Worm (Caenorhabditis elegans) whole organism, L2 larva: ENCODE measurements around the gene glc-1.

Experiments used
- F13H6.1 ChIP-seq: sonication (generic microtip); optimal IDR thresholded peaks from 2 replicates; lab custom pipeline; 2016; ENCODE audit warnings: missing genetic modification characterization, missing compliant biosample characterization
- R02D3.7 ChIP-seq: fragments of 150-350 bp; optimal IDR thresholded peaks from 2 replicates; lab custom pipeline; 2014; ENCODE audit warnings: missing biosample characterization, missing genetic modification characterization
- Y55F3AM.14 ChIP-seq: fragments of 200-800 bp; sonication (Bioruptor generic); optimal IDR thresholded peaks from 2 replicates; lab custom pipeline; 2018; ENCODE audit warnings: mild to moderate bottlenecking, missing genetic modification characterization, missing compliant biosample characterization
- ZK546.5 ChIP-seq: sonication (generic microtip); optimal IDR thresholded peaks from 2 replicates; lab custom pipeline; 2017; ENCODE audit warnings: missing biosample characterization, missing genetic modification characterization
- alr-1 ChIP-seq: fragments of 150-350 bp; optimal IDR thresholded peaks from 2 replicates; lab custom pipeline; 2014; ENCODE audit warnings: missing biosample characterization, missing genetic modification characterization
- aly-2 ChIP-seq: fragments of 150-350 bp; optimal IDR thresholded peaks from 2 replicates; lab custom pipeline; 2014; ENCODE audit warnings: missing biosample characterization, missing genetic modification characterization
- ama-1 ChIP-seq: fragments of 150-350 bp; optimal IDR thresholded peaks from 2 replicates; lab custom pipeline; 2018; ENCODE audit warnings: inconsistent platforms
- blmp-1 ChIP-seq: sonication (generic microtip); optimal IDR thresholded peaks from 2 replicates; lab custom pipeline; 2017; ENCODE audit warnings: missing genetic modification characterization, mild to moderate bottlenecking, missing compliant biosample characterization, antibody characterized with exemption, moderate library complexity; ENCODE audit not compliant: insufficient read depth
- ceh-16 ChIP-seq: fragments of 150-350 bp; optimal IDR thresholded peaks from 2 replicates; lab custom pipeline; 2014; ENCODE audit warnings: missing biosample characterization, missing genetic modification characterization
- ceh-82 ChIP-seq: fragments of 150-350 bp; optimal IDR thresholded peaks from 2 replicates; lab custom pipeline; 2014; ENCODE audit warnings: missing biosample characterization, missing genetic modification characterization
- crh-2 ChIP-seq: sonication (generic microtip); optimal IDR thresholded peaks from 2 replicates; lab custom pipeline; 2017; ENCODE audit warnings: missing biosample characterization, missing genetic modification characterization
- egl-27 ChIP-seq: sonication (generic microtip); optimal IDR thresholded peaks from 3 replicates; lab custom pipeline; 2017; ENCODE audit warnings: missing biosample characterization, missing genetic modification reagents, missing genetic modification characterization
- elt-1 ChIP-seq: fragments of 150-350 bp; optimal IDR thresholded peaks from 2 replicates; lab custom pipeline; 2014; ENCODE audit warnings: missing biosample characterization, missing genetic modification characterization
- fos-1 ChIP-seq: fragments of 150-350 bp; optimal IDR thresholded peaks from 2 replicates; lab custom pipeline; 2014; ENCODE audit warnings: missing biosample characterization, missing genetic modification characterization
- lin-11 ChIP-seq: fragments of 150-350 bp; sonication (generic microtip); optimal IDR thresholded peaks from 2 replicates; lab custom pipeline; 2014; ENCODE audit warnings: missing biosample characterization, missing genetic modification characterization, inconsistent platforms, mixed read lengths
- lin-13 ChIP-seq: fragments of 150-350 bp; optimal IDR thresholded peaks from 2 replicates; lab custom pipeline; 2014; ENCODE audit warnings: missing biosample characterization, missing genetic modification reagents, missing genetic modification characterization
- mab-5 ChIP-seq: fragments of 150-350 bp; optimal IDR thresholded peaks from 2 replicates; lab custom pipeline; 2014; ENCODE audit warnings: missing biosample characterization, missing genetic modification characterization
- mdl-1 ChIP-seq, 2 experiments: fragments of 150-350 bp in 1 of 2; sonication (generic microtip) in 1 of 2; optimal IDR thresholded peaks; 2 replicates each; lab custom pipeline; 2017; ENCODE audit warnings: missing biosample characterization in 2 of 2, missing genetic modification characterization in 2 of 2
- nhr-10 ChIP-seq: sonication (generic microtip); optimal IDR thresholded peaks from 2 replicates; lab custom pipeline; 2017; ENCODE audit warnings: missing biosample characterization, missing genetic modification characterization
- nhr-12 ChIP-seq: fragments of 150-350 bp; optimal IDR thresholded peaks from 2 replicates; lab custom pipeline; 2014; ENCODE audit warnings: missing biosample characterization, missing genetic modification characterization
- nhr-129 ChIP-seq: fragments of 150-350 bp; optimal IDR thresholded peaks from 2 replicates; lab custom pipeline; 2014; ENCODE audit warnings: missing biosample characterization, missing genetic modification characterization
- nhr-21 ChIP-seq: fragments of 150-350 bp; optimal IDR thresholded peaks from 2 replicates; lab custom pipeline; 2014; ENCODE audit warnings: missing biosample characterization, missing genetic modification characterization
- nhr-23 ChIP-seq: fragments of 150-350 bp; optimal IDR thresholded peaks from 2 replicates; lab custom pipeline; 2014; ENCODE audit warnings: missing biosample characterization, missing genetic modification reagents, missing genetic modification characterization
- nhr-25 ChIP-seq: fragments of 150-350 bp; sonication (generic microtip); optimal IDR thresholded peaks from 3 replicates; lab custom pipeline; 2014; ENCODE audit warnings: missing biosample characterization, missing genetic modification characterization
- nhr-6 ChIP-seq: fragments of 150-350 bp; optimal IDR thresholded peaks from 2 replicates; lab custom pipeline; 2014; ENCODE audit warnings: missing biosample characterization, missing genetic modification characterization
- nhr-77 ChIP-seq: fragments of 150-350 bp; optimal IDR thresholded peaks from 2 replicates; lab custom pipeline; 2014; ENCODE audit warnings: missing biosample characterization, missing genetic modification characterization
- peb-1 ChIP-seq: fragments of 150-350 bp; optimal IDR thresholded peaks from 2 replicates; lab custom pipeline; 2014; ENCODE audit warnings: missing biosample characterization, missing genetic modification characterization
- sma-3 ChIP-seq: sonication (generic microtip); optimal IDR thresholded peaks from 2 replicates; lab custom pipeline; 2016; ENCODE audit warnings: missing genetic modification reagents, missing genetic modification characterization, missing compliant biosample characterization
- sma-9 ChIP-seq, 2 experiments: fragments of 150-350 bp in 1 of 2; sonication (generic microtip) in 1 of 2; optimal IDR thresholded peaks; 2 replicates each; lab custom pipeline; 2014 to 2016; ENCODE audit warnings: missing genetic modification characterization in 2 of 2, mild to moderate bottlenecking in 1 of 2, missing biosample characterization in 1 of 2, missing compliant biosample characterization in 1 of 2, missing genetic modification reagents in 1 of 2, moderate library complexity in 1 of 2
- snpc-4 ChIP-seq: fragments of 150-350 bp; optimal IDR thresholded peaks from 2 replicates; lab custom pipeline; 2014; ENCODE audit warnings: missing biosample characterization, missing genetic modification characterization
- unc-39 ChIP-seq: fragments of 150-350 bp; optimal IDR thresholded peaks from 2 replicates; lab custom pipeline; 2014; ENCODE audit warnings: missing biosample characterization, missing genetic modification characterization
- unc-55 ChIP-seq: fragments of 150-350 bp; sonication (generic microtip); optimal IDR thresholded peaks from 3 replicates; lab custom pipeline; 2014; ENCODE audit warnings: missing biosample characterization, missing genetic modification reagents, missing genetic modification characterization
- unc-62 ChIP-seq: fragments of 150-350 bp; optimal IDR thresholded peaks from 2 replicates; lab custom pipeline; 2014; ENCODE audit warnings: missing biosample characterization, missing genetic modification reagents, missing genetic modification characterization
- zag-1 ChIP-seq: fragments of 150-350 bp; optimal IDR thresholded peaks from 2 replicates; lab custom pipeline; 2014; ENCODE audit warnings: missing biosample characterization, missing genetic modification characterization
- ztf-1 ChIP-seq: fragments of 200-800 bp; sonication (Bioruptor generic); conservative IDR thresholded peaks from 2 replicates; pipeline ENCODE4 v1.3.6; 2022; ENCODE audit warnings: missing genetic modification characterization, missing compliant biosample characterization
- ztf-11 ChIP-seq: sonication (generic microtip); optimal IDR thresholded peaks from 2 replicates; lab custom pipeline; 2017; ENCODE audit warnings: missing biosample characterization, missing genetic modification characterization
- ztf-4 ChIP-seq: fragments of 150-350 bp; optimal IDR thresholded peaks from 2 replicates; lab custom pipeline; 2014; ENCODE audit warnings: missing biosample characterization, missing genetic modification characterization

Gene glc-1

DNA sequence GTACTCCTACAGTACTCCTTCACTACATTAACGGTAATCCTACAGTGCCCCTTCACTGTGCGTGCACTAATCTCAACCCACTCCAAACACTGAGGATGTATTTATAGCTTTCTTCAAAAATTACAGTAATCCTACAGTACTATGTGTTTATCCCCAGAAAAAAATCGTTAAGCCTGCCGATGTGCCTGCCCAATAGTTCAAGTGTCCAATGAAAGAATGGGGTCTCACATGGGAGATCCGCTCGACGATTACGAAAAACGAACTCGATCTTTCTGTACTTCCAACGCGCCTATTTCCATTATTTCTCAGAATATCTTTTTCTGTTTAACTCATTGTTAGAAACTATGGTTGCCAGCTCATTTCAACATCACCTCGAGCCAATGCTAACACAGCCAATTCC is 38.7 kb downstream of the glc-1 start, which contains the start of gene nhr-218:
nhr-218 (plus strand) TSS at position 301 of the 400 bp plus-strand sequence.
- TF ChIP-seq nhr-6 = no peak
- no peak for TF ChIP-seq aly-2
- TF ChIP-seq peb-1 (tag; lab: Kevin White, UChicago) = no peak
- TF ChIP-seq ZK546.5 (tag; lab: Kevin White, UChicago) = no peak
- no peak for TF ChIP-seq ztf-1 (GFP tag; lab: Robert Waterston, UW)
- TF ChIP-seq ztf-11 (tag; lab: Kevin White, UChicago) = no peak
- TF ChIP-seq elt-1 (tag; lab: Kevin White, UChicago) = no peak
- no peak for TF ChIP-seq nhr-129
- no peak for TF ChIP-seq mdl-1 (tag; optimal IDR thresholded peaks at IDR 0.05; lab: Kevin White, UChicago)
- no peak for TF ChIP-seq R02D3.7 (tag; lab: Kevin White, UChicago)
- no peak for TF ChIP-seq blmp-1 (tag; lab: Kevin White, UChicago)
- TF ChIP-seq nhr-21 (tag; lab: Kevin White, UChicago) = no peak
- no peak for TF ChIP-seq nhr-77
- TF ChIP-seq unc-39 (tag; lab: Kevin White, UChicago) = no peak
- TF ChIP-seq crh-2 = no peak
- no peak for TF ChIP-seq ama-1

DNA sequence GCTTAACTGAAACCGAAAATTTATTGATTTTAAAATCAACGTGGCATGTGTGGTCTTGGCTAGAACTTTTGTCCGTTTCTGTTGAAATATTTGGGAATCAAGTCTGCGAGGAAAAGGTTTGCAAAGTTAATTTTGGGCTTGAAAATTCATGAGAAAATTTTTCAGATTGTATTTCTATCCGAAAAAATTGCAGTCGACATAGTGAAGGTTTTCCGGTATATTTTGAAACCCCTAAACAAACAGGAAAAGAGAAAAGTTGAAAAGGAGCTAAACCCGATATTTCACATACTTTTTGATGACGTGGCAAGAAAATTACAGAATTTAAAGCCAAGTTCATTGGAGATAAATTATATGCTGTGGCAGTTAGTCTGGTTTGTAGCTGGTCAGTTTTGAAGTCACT is 40.2 kb downstream of the glc-1 start, which contains the start of gene nhr-127:
nhr-127 (plus strand) TSS at position 301 of the 400 bp plus-strand sequence.
- TF ChIP-seq nhr-23 = no peak
- no peak for TF ChIP-seq snpc-4 (tag; lab: Kevin White, UChicago)

DNA sequence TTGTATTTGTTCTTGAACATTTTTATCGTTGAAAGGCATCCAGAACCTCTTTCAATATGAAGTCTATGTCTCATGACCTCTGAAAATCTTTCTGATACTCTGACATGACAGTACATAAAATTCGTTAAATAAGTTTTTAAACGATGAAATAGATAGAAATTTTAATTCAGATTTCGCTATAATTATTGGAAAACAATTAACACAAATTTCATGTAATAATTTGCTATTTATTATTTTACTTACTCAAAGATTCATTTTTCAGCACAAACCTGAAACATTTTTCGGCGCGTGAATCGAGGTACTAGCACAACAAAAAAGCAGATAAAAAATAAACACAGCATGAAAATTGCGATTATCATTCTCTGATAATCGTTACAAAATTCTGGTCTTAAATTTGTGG is 47.1 kb downstream of the glc-1 start, which contains the start of gene T13F3.4:
T13F3.4 (minus strand) TSS at position 101 of the 400 bp plus-strand sequence.
- TF ChIP-seq zag-1 (tag; lab: Kevin White, UChicago) = no peak
- no peak for TF ChIP-seq ama-1
- no peak for TF ChIP-seq nhr-129
- TF ChIP-seq nhr-77 = no peak
- TF ChIP-seq fos-1 (tag; lab: Kevin White, UChicago) = no peak
- no peak for TF ChIP-seq snpc-4 (tag; lab: Kevin White, UChicago)
- TF ChIP-seq nhr-10 (tag; lab: Kevin White, UChicago) = no peak
- no peak for TF ChIP-seq aly-2
- TF ChIP-seq egl-27 (tag; lab: Kevin White, UChicago) = no peak
- no peak for TF ChIP-seq mab-5 (tag; lab: Kevin White, UChicago)
- no peak for TF ChIP-seq ceh-82 (tag; lab: Kevin White, UChicago)
- TF ChIP-seq ceh-16 = no peak
- no peak for TF ChIP-seq sma-9 (GFP tag; optimal IDR thresholded peaks at IDR 0.05; lab: Kevin White, UChicago)
- TF ChIP-seq sma-9 (tag; optimal IDR thresholded peaks at IDR 0.05; lab: Kevin White, UChicago) = no peak
- no peak for TF ChIP-seq ztf-4
- no peak for TF ChIP-seq ztf-11 (tag; lab: Kevin White, UChicago)

DNA sequence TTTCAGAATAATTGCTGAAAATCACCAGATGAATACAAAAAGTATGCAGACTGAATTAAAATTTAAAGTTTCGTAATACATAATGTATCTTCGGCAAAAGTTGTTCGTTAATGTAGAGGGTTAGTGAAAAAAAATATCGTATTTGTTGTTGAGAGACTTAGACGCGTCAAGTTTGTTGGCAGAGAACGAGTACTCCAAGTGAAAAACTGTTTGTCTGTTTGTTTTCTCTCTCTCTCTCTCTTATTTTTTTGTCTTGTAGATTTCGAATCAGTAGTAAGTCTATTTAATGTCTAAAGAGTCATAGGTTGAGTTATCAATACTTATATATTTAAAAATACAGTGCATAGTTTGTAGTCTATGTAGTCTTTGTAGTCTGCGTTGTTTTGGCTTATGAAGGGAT is 50.1 kb downstream of the glc-1 start, which contains the start of the genes fbxa-2 and T13F3.8:
fbxa-2 (minus strand) TSS at position 101 of the 400 bp plus-strand sequence.
T13F3.8 (plus strand) TSS at position 245 of the 400 bp plus-strand sequence.
- TF ChIP-seq peb-1 (tag; lab: Kevin White, UChicago) = no peak
- TF ChIP-seq F13H6.1 = no peak
- no peak for TF ChIP-seq nhr-12 (tag; lab: Kevin White, UChicago)
- TF ChIP-seq blmp-1 (tag; lab: Kevin White, UChicago) = no peak
- no peak for TF ChIP-seq nhr-77
- no peak for TF ChIP-seq unc-62 (GFP tag; lab: Kevin White, UChicago)
- no peak for TF ChIP-seq sma-3
- TF ChIP-seq unc-55 (GFP tag; lab: Kevin White, UChicago) = no peak
- no peak for TF ChIP-seq lin-13 (GFP tag; lab: Kevin White, UChicago)
- no peak for TF ChIP-seq nhr-25 (tag; lab: Kevin White, UChicago)
- no peak for TF ChIP-seq Y55F3AM.14 (GFP tag; lab: Kevin White, UChicago)
- no peak for TF ChIP-seq alr-1
- no peak for TF ChIP-seq mab-5 (tag; lab: Kevin White, UChicago)
- no peak for TF ChIP-seq nhr-6
- no peak for TF ChIP-seq nhr-21 (tag; lab: Kevin White, UChicago)

DNA sequence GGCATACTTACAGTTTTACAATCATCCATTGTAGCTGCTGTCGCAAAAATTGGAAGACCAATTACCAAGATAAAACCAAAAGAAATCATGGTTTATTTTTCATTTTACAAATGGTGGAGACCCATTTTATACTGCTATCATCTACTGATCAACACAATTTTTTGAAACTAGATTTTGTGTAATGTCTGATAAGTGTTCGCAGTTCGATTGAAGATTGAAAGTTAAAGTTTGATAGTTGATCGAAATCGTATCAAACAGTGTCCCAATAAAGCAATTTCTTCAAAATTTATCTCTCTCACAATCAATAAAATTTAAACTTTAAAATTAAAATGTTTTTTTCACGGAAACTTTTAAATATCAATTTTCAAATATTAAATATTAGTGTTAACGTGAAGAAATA is 51.7 kb downstream of the glc-1 start, which contains the start of gene T13F3.6:
T13F3.6 (minus strand) TSS at position 101 of the 400 bp plus-strand sequence.
- TF ChIP-seq zag-1 (tag; lab: Kevin White, UChicago) = no peak
- no peak for TF ChIP-seq ama-1
- TF ChIP-seq lin-11 (tag; lab: Kevin White, UChicago) = no peak
- no peak for TF ChIP-seq F13H6.1
- TF ChIP-seq mab-5 (tag; lab: Kevin White, UChicago) = no peak
